Fruit fly (Drosophila melanogaster) whole organism, prepupa: ENCODE measurements around the gene CG1578.

Experiments
- Blimp-1 ChIP-seq: fragments of 200-800 bp; sonication (Bioruptor generic); optimal IDR thresholded peaks from 3 replicates; lab custom pipeline; 2017; ENCODE audit warnings: missing biosample characterization, missing genetic modification characterization, mild to moderate bottlenecking, moderate library complexity, missing genetic modification reagents
- CG10631 ChIP-seq: fragments of 200-800 bp; sonication (Bioruptor generic); optimal IDR thresholded peaks from 2 replicates; lab custom pipeline; 2016; ENCODE audit warnings: missing biosample characterization, missing genetic modification characterization
- CG11294 ChIP-seq: fragments of 200-800 bp; sonication (Bioruptor generic); IDR thresholded peaks from 2 replicates; pipeline ENCODE4 v1.3.6; 2022; ENCODE audit warnings: missing biosample characterization, missing genetic modification characterization
- CG11762 ChIP-seq: fragments of 200-800 bp; sonication (Bioruptor generic); optimal IDR thresholded peaks from 3 replicates; lab custom pipeline; 2016; ENCODE audit warnings: missing biosample characterization, missing genetic modification characterization; ENCODE audit not compliant: insufficient read depth
- CG15336 ChIP-seq: fragments of 200-800 bp; sonication (Bioruptor generic); IDR thresholded peaks from 2 replicates; pipeline ENCODE4 v1.3.6; 2022; ENCODE audit warnings: missing biosample characterization, missing genetic modification characterization
- CG16779 ChIP-seq: fragments of 200-800 bp; sonication (Bioruptor generic); optimal IDR thresholded peaks from 3 replicates; lab custom pipeline; 2017; ENCODE audit warnings: missing biosample characterization, mild to moderate bottlenecking, missing genetic modification characterization
- CG3032 ChIP-seq: fragments of 200-800 bp; optimal IDR thresholded peaks from 2 replicates; lab custom pipeline; 2019; ENCODE audit warnings: missing biosample characterization, mild to moderate bottlenecking, missing genetic modification characterization, moderate library complexity
- CG31627 ChIP-seq: fragments of 200-800 bp; sonication (Bioruptor generic); optimal IDR thresholded peaks from 3 replicates; lab custom pipeline; 2016; ENCODE audit warnings: missing biosample characterization, missing genetic modification characterization
- CG32006 ChIP-seq: fragments of 200-800 bp; sonication (Bioruptor generic); optimal IDR thresholded peaks from 3 replicates; lab custom pipeline; 2017; ENCODE audit warnings: missing biosample characterization, mild to moderate bottlenecking, missing genetic modification characterization
- CG34406 ChIP-seq: fragments of 200-800 bp; sonication (Bioruptor generic); optimal IDR thresholded peaks from 3 replicates; lab custom pipeline; 2016; ENCODE audit warnings: missing biosample characterization, missing genetic modification characterization
- CG3919 ChIP-seq: fragments of 200-800 bp; sonication (Bioruptor generic); optimal IDR thresholded peaks from 3 replicates; lab custom pipeline; 2016; ENCODE audit warnings: missing biosample characterization, missing genetic modification characterization
- CG6163 ChIP-seq: fragments of 200-800 bp; sonication (Bioruptor generic); IDR thresholded peaks from 3 replicates; pipeline ENCODE4 v1.3.6; 2022; ENCODE audit warnings: missing biosample characterization, missing genetic modification characterization
- CG6276 ChIP-seq: fragments of 200-800 bp; sonication (Bioruptor generic); optimal IDR thresholded peaks from 2 replicates; lab custom pipeline; 2017; ENCODE audit warnings: missing biosample characterization, mild to moderate bottlenecking, missing genetic modification characterization
- CG6792 ChIP-seq: fragments of 200-800 bp; sonication (Bioruptor generic); optimal IDR thresholded peaks from 3 replicates; lab custom pipeline; 2016; ENCODE audit warnings: missing biosample characterization, missing genetic modification characterization
- CG6854 ChIP-seq: fragments of 200-800 bp; sonication (Bioruptor generic); optimal IDR thresholded peaks from 2 replicates; lab custom pipeline; 2017; ENCODE audit warnings: missing biosample characterization, mild to moderate bottlenecking, missing genetic modification characterization
- CG8119 ChIP-seq: fragments of 200-800 bp; sonication (Bioruptor generic); IDR thresholded peaks from 3 replicates; pipeline ENCODE4 v1.3.6; 2022; ENCODE audit warnings: missing biosample characterization, missing genetic modification characterization
- CG8319 ChIP-seq: fragments of 200-800 bp; sonication (Bioruptor generic); optimal IDR thresholded peaks from 3 replicates; lab custom pipeline; 2016; ENCODE audit warnings: missing biosample characterization, missing genetic modification characterization
- CG8632 ChIP-seq: fragments of 200-800 bp; sonication (Bioruptor generic); optimal IDR thresholded peaks from 3 replicates; lab custom pipeline; 2016; ENCODE audit warnings: missing biosample characterization, missing genetic modification characterization
- Eip78C ChIP-seq: fragments of 200-800 bp; sonication (Bioruptor generic); peaks from one replicate; lab custom pipeline; 2016; ENCODE audit warnings: missing biosample characterization, missing genetic modification characterization
- Eip93F ChIP-seq: fragments of 200-800 bp; sonication (Bioruptor generic); optimal IDR thresholded peaks from 2 replicates; lab custom pipeline; 2016; ENCODE audit warnings: missing biosample characterization, mild to moderate bottlenecking, missing genetic modification characterization
- Ets96B ChIP-seq: fragments of 200-800 bp; optimal IDR thresholded peaks from 2 replicates; lab custom pipeline; 2019; ENCODE audit warnings: missing biosample characterization, mild to moderate bottlenecking, missing genetic modification characterization, moderate library complexity
- Gug ChIP-seq: fragments of 200-800 bp; sonication (Bioruptor generic); IDR thresholded peaks from 2 replicates; pipeline ENCODE4 v1.3.6; 2022; ENCODE audit warnings: missing biosample characterization, missing genetic modification characterization
- Hr39 ChIP-seq: fragments of 200-800 bp; sonication (Bioruptor generic); optimal IDR thresholded peaks from 2 replicates; lab custom pipeline; 2016; ENCODE audit warnings: missing biosample characterization, missing genetic modification characterization
- Hr4 ChIP-seq: fragments of 200-800 bp; sonication (Bioruptor generic); optimal IDR thresholded peaks from 3 replicates; lab custom pipeline; 2016; ENCODE audit warnings: missing biosample characterization, missing genetic modification characterization
- Lpt ChIP-seq: fragments of 200-800 bp; sonication (Bioruptor generic); optimal IDR thresholded peaks from 3 replicates; lab custom pipeline; 2016; ENCODE audit warnings: missing biosample characterization, missing genetic modification characterization
- Sox102F ChIP-seq: fragments of 200-800 bp; sonication (Bioruptor generic); optimal IDR thresholded peaks from 2 replicates; lab custom pipeline; 2016; ENCODE audit warnings: missing biosample characterization, mild to moderate bottlenecking, missing genetic modification characterization
- Sox14 ChIP-seq: fragments of 200-800 bp; sonication (Bioruptor generic); optimal IDR thresholded peaks from 3 replicates; lab custom pipeline; 2016; ENCODE audit warnings: missing biosample characterization, missing genetic modification characterization
- dac ChIP-seq: fragments of 200-800 bp; sonication (Bioruptor generic); optimal IDR thresholded peaks from 2 replicates; lab custom pipeline; 2017; ENCODE audit warnings: missing biosample characterization, mild to moderate bottlenecking, missing genetic modification characterization
- eg ChIP-seq: fragments of 200-800 bp; sonication (Bioruptor generic); IDR thresholded peaks from 3 replicates; pipeline ENCODE4 v1.3.6; 2022; ENCODE audit warnings: missing biosample characterization, missing genetic modification characterization
- esn ChIP-seq: fragments of 200-800 bp; sonication (Bioruptor generic); optimal IDR thresholded peaks from 2 replicates; lab custom pipeline; 2016; ENCODE audit warnings: missing biosample characterization, mild to moderate bottlenecking, missing genetic modification characterization, moderate library complexity
- fd59A ChIP-seq: fragments of 200-800 bp; sonication (Bioruptor generic); optimal IDR thresholded peaks from 2 replicates; lab custom pipeline; 2017; ENCODE audit warnings: missing biosample characterization, mild to moderate bottlenecking, missing genetic modification characterization, missing genetic modification reagents
- fd85E ChIP-seq: fragments of 200-800 bp; sonication (Bioruptor generic); optimal IDR thresholded peaks from 3 replicates; lab custom pipeline; 2016; ENCODE audit warnings: missing biosample characterization, missing genetic modification characterization
- lz ChIP-seq: fragments of 200-800 bp; sonication (Bioruptor generic); optimal IDR thresholded peaks from 3 replicates; lab custom pipeline; 2016; ENCODE audit warnings: missing biosample characterization, missing genetic modification characterization
- net ChIP-seq: fragments of 200-800 bp; sonication (Bioruptor generic); optimal IDR thresholded peaks from 3 replicates; lab custom pipeline; 2016; ENCODE audit warnings: missing biosample characterization, missing genetic modification characterization
- spab ChIP-seq: fragments of 200-800 bp; sonication (Bioruptor generic); optimal IDR thresholded peaks from 2 replicates; lab custom pipeline; 2017; ENCODE audit warnings: missing biosample characterization, mild to moderate bottlenecking, missing genetic modification characterization, missing genetic modification reagents
- svp ChIP-seq: fragments of 200-800 bp; sonication (Bioruptor generic); peaks from one replicate; lab custom pipeline; 2016; ENCODE audit warnings: missing biosample characterization, missing genetic modification characterization
- topi ChIP-seq: fragments of 200-800 bp; sonication (Bioruptor generic); optimal IDR thresholded peaks from 3 replicates; lab custom pipeline; 2016; ENCODE audit warnings: missing biosample characterization, missing genetic modification characterization
- vri ChIP-seq: fragments of 200-800 bp; sonication (Bioruptor generic); optimal IDR thresholded peaks from 3 replicates; lab custom pipeline; 2016; ENCODE audit warnings: missing biosample characterization, mild to moderate bottlenecking, missing genetic modification characterization

CG1578 gene

DNA sequence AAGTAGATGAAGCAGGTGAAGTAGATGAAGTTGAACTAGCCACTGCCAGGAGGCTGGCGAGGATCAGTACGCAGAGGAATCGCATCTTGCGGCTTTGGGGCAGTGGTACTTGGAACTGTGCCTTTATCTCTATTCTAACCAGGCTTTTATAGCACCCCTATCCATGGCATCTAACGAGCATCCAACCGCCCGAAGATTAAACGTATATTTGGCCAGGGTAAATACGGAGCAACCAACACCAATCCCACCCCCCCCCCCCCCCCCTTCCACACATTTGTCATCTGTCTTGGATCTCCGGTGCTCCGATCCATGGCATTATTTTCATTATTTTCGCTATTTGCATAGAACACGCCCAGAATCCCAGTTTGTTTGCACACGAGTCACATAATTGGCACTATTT is 21.6 kb upstream of the CG1578 start, which contains the start of gene CG15741:
Gene CG15741 (minus strand): TSS at position 101 of the 400 bp plus-strand sequence.
- TF ChIP-seq CG10631 (GFP tag; lab: Kevin White, UChicago) (no peak), CG34406 (GFP tag; lab: Kevin White, UChicago) (no peak), Eip78C (no peak), CG6163 (GFP tag; lab: Robert Waterston, UW) (no peak), svp (GFP tag; lab: Kevin White, UChicago) (no peak), eg (no peak), Hr4 (GFP tag; lab: Kevin White, UChicago) (no peak)

DNA sequence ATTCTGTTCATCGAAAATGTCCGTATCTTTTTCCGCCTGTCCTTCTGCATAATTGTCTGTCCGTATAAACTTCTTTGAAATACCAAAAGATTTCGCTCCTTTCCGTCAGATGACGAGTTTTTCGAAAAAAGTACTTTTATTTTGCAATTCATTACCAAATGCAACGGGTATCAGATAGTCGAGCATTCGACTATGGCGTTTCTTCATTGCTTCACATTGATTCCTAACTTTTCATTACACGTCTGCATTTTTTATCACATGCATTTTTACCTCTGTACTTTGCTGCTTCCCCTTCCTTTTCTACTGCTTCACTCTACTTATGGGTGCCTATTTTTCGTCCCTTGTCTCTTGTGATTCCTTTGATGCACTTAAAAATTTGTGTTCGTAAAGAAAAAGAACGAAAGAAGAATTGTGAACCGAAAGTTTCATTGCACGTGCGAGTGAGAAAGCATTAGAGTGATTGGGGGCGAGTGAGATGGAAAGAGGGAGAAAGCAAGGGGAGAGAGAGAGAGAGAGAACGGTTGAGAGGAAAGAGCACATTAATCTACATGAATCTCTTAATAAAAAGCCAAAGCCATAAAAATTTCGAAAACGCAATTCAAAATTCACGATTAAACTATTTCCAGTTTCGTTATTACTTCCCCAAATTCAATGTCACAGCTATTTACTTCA is 12.1 kb upstream of the CG1578 start:
- TF ChIP-seq CG3032 (tag; lab: Kevin White, UChicago): no peak
- TF ChIP-seq CG6854 (GFP tag; lab: Kevin White, UChicago): no peak
- TF ChIP-seq Lpt (GFP tag; lab: Kevin White, UChicago): no peak
- no peak for TF ChIP-seq topi (GFP tag; lab: Kevin White, UChicago)
- TF ChIP-seq CG6163 (GFP tag; lab: Robert Waterston, UW): no peak
- no peak for TF ChIP-seq CG6792 (GFP tag; lab: Kevin White, UChicago)
- no peak for TF ChIP-seq Sox102F
- TF ChIP-seq CG31627 (GFP tag; lab: Kevin White, UChicago): no peak
- no peak for TF ChIP-seq Sox14 (GFP tag; lab: Kevin White, UChicago)
- no peak for TF ChIP-seq CG16779 (tag; lab: Kevin White, UChicago)
- TF ChIP-seq fd59A: no peak

DNA sequence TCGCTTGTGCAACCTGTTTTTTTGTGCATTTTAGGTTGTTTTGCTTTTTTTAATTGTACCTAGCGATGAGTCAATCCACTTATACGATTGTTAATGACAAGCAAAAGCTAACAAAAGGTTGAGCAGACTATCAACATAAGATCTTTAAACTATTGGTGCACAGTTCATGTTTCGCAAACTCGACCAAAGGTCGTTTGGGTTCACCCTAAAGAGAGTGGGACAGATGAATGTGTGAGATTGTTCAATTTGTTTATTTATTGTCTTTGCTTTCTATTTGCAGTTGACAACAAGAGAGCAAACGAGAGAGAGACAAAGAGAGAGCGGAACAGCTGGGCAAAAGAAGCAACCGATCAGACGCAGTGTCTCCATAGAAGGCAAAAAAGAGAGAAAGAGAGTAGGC is 6.7 kb upstream of the CG1578 start:
- TF ChIP-seq CG15336 (GFP tag; lab: Robert Waterston, UW): peak; percentile 72
- peak; percentile 55 for TF ChIP-seq CG32006 (GFP tag; lab: Kevin White, UChicago)
- TF ChIP-seq CG8632 (GFP tag; lab: Kevin White, UChicago): peak; percentile 25
- TF ChIP-seq eg: peak; percentile 79
- TF ChIP-seq Eip93F (GFP tag; lab: Kevin White, UChicago): peak; percentile 71
- TF ChIP-seq Sox102F: no peak
- TF ChIP-seq CG6163 (GFP tag; lab: Robert Waterston, UW): peak; percentile 55; the same call in 1 of the 3 replicates
- TF ChIP-seq Eip78C: peak; percentile 77
- peak; percentile 49 for TF ChIP-seq Sox14 (GFP tag; lab: Kevin White, UChicago)
- no peak for TF ChIP-seq CG16779 (tag; lab: Kevin White, UChicago)
- peak; percentile 17 for TF ChIP-seq CG3032 (tag; lab: Kevin White, UChicago)
- peak; percentile 58 for TF ChIP-seq CG6854 (GFP tag; lab: Kevin White, UChicago)
- TF ChIP-seq CG34406 (GFP tag; lab: Kevin White, UChicago): no peak
- peak; percentile 58 for TF ChIP-seq vri (GFP tag; lab: Kevin White, UChicago)
- TF ChIP-seq dac: peak; percentile 23
- TF ChIP-seq CG6276 (GFP tag; lab: Kevin White, UChicago): peak; percentile 75
- peak; percentile 5 for TF ChIP-seq CG3919 (GFP tag; lab: Kevin White, UChicago)
- no peak for TF ChIP-seq spab
- no peak for TF ChIP-seq CG8319 (GFP tag; lab: Kevin White, UChicago)
- no peak for TF ChIP-seq Hr39 (GFP tag; lab: Kevin White, UChicago)
- TF ChIP-seq fd85E: peak; percentile 1
- peak; percentile 26 for TF ChIP-seq CG11762
- no peak for TF ChIP-seq CG11294 (GFP tag; lab: Robert Waterston, UW)
- TF ChIP-seq Gug (GFP tag; lab: Robert Waterston, UW): no peak
- TF ChIP-seq Ets96B (tag; lab: Kevin White, UChicago): peak; percentile 25
- no peak for TF ChIP-seq lz (GFP tag; lab: Kevin White, UChicago)
- peak; percentile 20 for TF ChIP-seq esn (GFP tag; lab: Kevin White, UChicago)
- peak; percentile 11 for TF ChIP-seq Lpt (GFP tag; lab: Kevin White, UChicago)
- TF ChIP-seq CG8119 (GFP tag; lab: Robert Waterston, UW): peak; percentile 72
- peak; percentile 28 for TF ChIP-seq CG31627 (GFP tag; lab: Kevin White, UChicago)
- TF ChIP-seq Blimp-1 (GFP tag; lab: Kevin White, UChicago): no peak
- TF ChIP-seq net (GFP tag; lab: Kevin White, UChicago): peak; percentile 31
